Worm (Caenorhabditis elegans) whole organism, L4 larva: ENCODE measurements around the gene smk-1.

ENCODE experiments used
- D1046.2 ChIP-seq: fragments of 200-800 bp; sonication (Bioruptor generic); IDR thresholded peaks from 2 replicates; pipeline ENCODE4 v1.3.6; 2022; ENCODE audit warnings: missing genetic modification characterization, missing compliant biosample characterization
- F10B5.3 ChIP-seq: sonication (generic microtip); optimal IDR thresholded peaks from 2 replicates; lab custom pipeline; 2016; ENCODE audit warnings: mild to moderate bottlenecking, missing genetic modification characterization, missing compliant biosample characterization
- F37D6.2 ChIP-seq: sonication (generic microtip); optimal IDR thresholded peaks from 2 replicates; lab custom pipeline; 2016; ENCODE audit warnings: mild to moderate bottlenecking, missing genetic modification characterization, missing compliant biosample characterization
- F49E8.2 ChIP-seq: sonication (generic microtip); optimal IDR thresholded peaks from 2 replicates; lab custom pipeline; 2016; ENCODE audit warnings: missing compliant biosample characterization, mild to moderate bottlenecking, missing genetic modification characterization, borderline replicate concordance
- ZK337.2 ChIP-seq: fragments of 200-800 bp; sonication (Bioruptor generic); IDR thresholded peaks from 2 replicates; pipeline ENCODE4 v1.3.6; 2022; ENCODE audit warnings: missing genetic modification reagents, missing genetic modification characterization, missing compliant biosample characterization
- aha-1 ChIP-seq: fragments of 150-350 bp; peaks from one replicate; lab custom pipeline; 2014; ENCODE audit warnings: missing biosample characterization, missing genetic modification characterization
- aly-2 ChIP-seq: sonication (generic microtip); optimal IDR thresholded peaks from 2 replicates; lab custom pipeline; 2018; ENCODE audit warnings: missing biosample characterization, missing genetic modification characterization
- attf-4 ChIP-seq: sonication (generic microtip); optimal IDR thresholded peaks from 3 replicates; lab custom pipeline; 2017; ENCODE audit warnings: missing biosample characterization, missing genetic modification characterization
- ceh-28 ChIP-seq: fragments of 150-350 bp; optimal IDR thresholded peaks from 2 replicates; lab custom pipeline; 2014; ENCODE audit warnings: missing biosample characterization, missing genetic modification reagents, missing genetic modification characterization
- ceh-32 ChIP-seq: sonication (generic microtip); optimal IDR thresholded peaks from 2 replicates; lab custom pipeline; 2016; ENCODE audit warnings: mild to moderate bottlenecking, missing genetic modification characterization, missing compliant biosample characterization; ENCODE audit not compliant: poor library complexity
- ceh-44 ChIP-seq: fragments of 200-800 bp; sonication (Bioruptor generic); IDR thresholded peaks from 2 replicates; pipeline ENCODE4 v1.3.6; 2022; ENCODE audit warnings: missing genetic modification reagents, missing genetic modification characterization, missing compliant biosample characterization
- ceh-82 ChIP-seq: sonication (generic microtip); optimal IDR thresholded peaks from 2 replicates; lab custom pipeline; 2017; ENCODE audit warnings: missing biosample characterization, missing genetic modification characterization
- cey-2 ChIP-seq: sonication (generic microtip); optimal IDR thresholded peaks from 3 replicates; lab custom pipeline; 2017; ENCODE audit warnings: missing genetic modification characterization, mild to moderate bottlenecking, missing compliant biosample characterization, antibody characterized with exemption, borderline replicate concordance; ENCODE audit not compliant: insufficient read depth
- ctbp-1 ChIP-seq: fragments of 200-800 bp; sonication (Bioruptor generic); IDR thresholded peaks from 2 replicates; pipeline ENCODE4 v1.3.6; 2022; ENCODE audit warnings: missing genetic modification reagents, missing genetic modification characterization, missing compliant biosample characterization
- daf-12 ChIP-seq: fragments of 150-350 bp; optimal IDR thresholded peaks from 2 replicates; lab custom pipeline; 2014; ENCODE audit warnings: missing biosample characterization, missing genetic modification reagents, missing genetic modification characterization
- dmd-8 ChIP-seq: fragments of 200-800 bp; sonication (Bioruptor generic); IDR thresholded peaks from 2 replicates; pipeline ENCODE4 v1.3.6; 2022; ENCODE audit warnings: missing genetic modification characterization, missing compliant biosample characterization
- dve-1 ChIP-seq: sonication (generic microtip); optimal IDR thresholded peaks from 2 replicates; lab custom pipeline; 2017; ENCODE audit warnings: antibody characterized with exemption, mild to moderate bottlenecking, missing genetic modification characterization, missing compliant biosample characterization; ENCODE audit not compliant: insufficient read depth
- egl-43 ChIP-seq: fragments of 200-800 bp; sonication (Bioruptor generic); IDR thresholded peaks from 2 replicates; pipeline ENCODE4 v1.3.6; 2022; ENCODE audit warnings: missing genetic modification reagents, missing genetic modification characterization, missing compliant biosample characterization
- fos-1 ChIP-seq: fragments of 150-350 bp; optimal IDR thresholded peaks from 2 replicates; lab custom pipeline; 2014; ENCODE audit warnings: missing biosample characterization, missing genetic modification characterization
- gei-8 ChIP-seq: fragments of 200-800 bp; sonication (Bioruptor generic); optimal IDR thresholded peaks from 2 replicates; lab custom pipeline; 2018; ENCODE audit warnings: mild to moderate bottlenecking, missing genetic modification characterization, missing compliant biosample characterization
- hif-1 ChIP-seq, 2 experiments: sonication (generic microtip); optimal IDR thresholded peaks; 2 replicates each; lab custom pipeline; 2016 to 2017; ENCODE audit warnings: missing compliant biosample characterization in 2 of 2, missing genetic modification characterization in 2 of 2, missing genetic modification reagents in 2 of 2, missing genotype in 2 of 2, mild to moderate bottlenecking in 1 of 2
- hlh-11 ChIP-seq: fragments of 200-800 bp; sonication (Bioruptor generic); optimal IDR thresholded peaks from 2 replicates; lab custom pipeline; 2018; ENCODE audit warnings: mild to moderate bottlenecking, missing genetic modification characterization, missing compliant biosample characterization
- hlh-30 ChIP-seq: sonication (generic microtip); optimal IDR thresholded peaks from 2 replicates; lab custom pipeline; 2017; ENCODE audit warnings: antibody characterized with exemption, mild to moderate bottlenecking, missing genetic modification characterization, missing compliant biosample characterization; ENCODE audit not compliant: insufficient read depth
- hmg-1.1 ChIP-seq: fragments of 200-800 bp; sonication (Bioruptor generic); IDR thresholded peaks from 2 replicates; pipeline ENCODE4 v1.3.6; 2022; ENCODE audit warnings: missing genetic modification reagents, missing genetic modification characterization, missing compliant biosample characterization
- lin-13 ChIP-seq: fragments of 150-350 bp; optimal IDR thresholded peaks from 2 replicates; lab custom pipeline; 2014; ENCODE audit warnings: missing biosample characterization, missing genetic modification reagents, missing genetic modification characterization
- lin-29 ChIP-seq: fragments of 200-800 bp; sonication (Bioruptor generic); IDR thresholded peaks from 2 replicates; pipeline ENCODE4 v1.3.6; 2022; ENCODE audit warnings: missing genetic modification reagents, missing genetic modification characterization, missing compliant biosample characterization
- lir-3 ChIP-seq: sonication (generic microtip); optimal IDR thresholded peaks from 2 replicates; lab custom pipeline; 2016; ENCODE audit warnings: mild to moderate bottlenecking, missing genetic modification characterization, missing compliant biosample characterization
- madf-9 ChIP-seq: fragments of 200-800 bp; sonication (Bioruptor generic); conservative IDR thresholded peaks from 2 replicates; pipeline ENCODE4 v1.3.6; 2022; ENCODE audit warnings: missing genetic modification reagents, missing genetic modification characterization, missing compliant biosample characterization
- mdl-1 ChIP-seq, 2 experiments: fragments of 150-350 bp in 1 of 2; sonication (generic microtip) in 1 of 2; optimal IDR thresholded peaks; 2 replicates each; lab custom pipeline; 2014 to 2017; ENCODE audit warnings: missing biosample characterization in 2 of 2, missing genetic modification characterization in 2 of 2
- mdt-29 ChIP-seq: fragments of 200-800 bp; sonication (Bioruptor generic); IDR thresholded peaks from 2 replicates; pipeline ENCODE4 v1.3.6; 2022; ENCODE audit warnings: missing genetic modification reagents, missing genetic modification characterization, missing compliant biosample characterization
- mep-1 ChIP-seq: fragments of 150-350 bp; sonication (generic microtip); optimal IDR thresholded peaks from 3 replicates; lab custom pipeline; 2014; ENCODE audit warnings: missing biosample characterization, missing genetic modification characterization
- mes-2 ChIP-seq: sonication (generic microtip); optimal IDR thresholded peaks from 2 replicates; lab custom pipeline; 2016; ENCODE audit warnings: missing genotype, mild to moderate bottlenecking, missing genetic modification characterization, missing compliant biosample characterization; ENCODE audit not compliant: poor library complexity, severe bottlenecking
- nhr-10 ChIP-seq: fragments of 150-350 bp; optimal IDR thresholded peaks from 2 replicates; lab custom pipeline; 2014; ENCODE audit warnings: missing biosample characterization, missing genetic modification characterization
- nhr-102 ChIP-seq: sonication (generic microtip); optimal IDR thresholded peaks from 2 replicates; lab custom pipeline; 2016; ENCODE audit warnings: mild to moderate bottlenecking, missing genetic modification characterization, moderate library complexity, missing compliant biosample characterization
- nhr-237 ChIP-seq: sonication (generic microtip); optimal IDR thresholded peaks from 2 replicates; lab custom pipeline; 2017; ENCODE audit warnings: missing biosample characterization, missing genetic modification characterization
- nhr-28 ChIP-seq: fragments of 150-350 bp; optimal IDR thresholded peaks from 2 replicates; lab custom pipeline; 2014; ENCODE audit warnings: missing biosample characterization, missing genetic modification characterization
- nhr-41 ChIP-seq: fragments of 200-800 bp; sonication (Bioruptor generic); IDR thresholded peaks from 2 replicates; pipeline ENCODE4 v1.3.6; 2022; ENCODE audit warnings: missing genetic modification reagents, missing genetic modification characterization, missing compliant biosample characterization
- nhr-76 ChIP-seq: fragments of 150-350 bp; optimal IDR thresholded peaks from 2 replicates; lab custom pipeline; 2014; ENCODE audit warnings: missing biosample characterization, missing genetic modification characterization
- nhr-77 ChIP-seq: fragments of 150-350 bp; optimal IDR thresholded peaks from 2 replicates; lab custom pipeline; 2014; ENCODE audit warnings: missing biosample characterization, missing genetic modification characterization
- php-3 ChIP-seq: fragments of 200-800 bp; sonication (Bioruptor generic); IDR thresholded peaks from 2 replicates; pipeline ENCODE4 v1.3.6; 2022; ENCODE audit warnings: missing genetic modification reagents, missing genetic modification characterization, missing compliant biosample characterization
- rbr-2 ChIP-seq: sonication (generic microtip); optimal IDR thresholded peaks from 2 replicates; lab custom pipeline; 2016; ENCODE audit warnings: missing genotype, missing genetic modification characterization, missing compliant biosample characterization
- sdz-12 ChIP-seq: fragments of 200-800 bp; sonication (Bioruptor generic); optimal IDR thresholded peaks from 2 replicates; lab custom pipeline; 2018; ENCODE audit warnings: mild to moderate bottlenecking, missing genetic modification characterization, missing compliant biosample characterization
- tag-97 ChIP-seq: fragments of 200-800 bp; sonication (Bioruptor generic); IDR thresholded peaks from 2 replicates; pipeline ENCODE4 v1.3.6; 2022; ENCODE audit warnings: missing genetic modification characterization, missing compliant biosample characterization
- unc-130 ChIP-seq: sonication (generic microtip); optimal IDR thresholded peaks from 2 replicates; lab custom pipeline; 2016; ENCODE audit warnings: missing genetic modification reagents, missing genetic modification characterization, missing compliant biosample characterization
- unc-62 ChIP-seq, 3 experiments: fragments of 150-350 bp in 1 of 3; sonication (generic microtip); optimal IDR thresholded peaks in 2 of 3; peaks in 1 of 3; 1 replicate in 1 of 3; 2 replicates in 2 of 3; lab custom pipeline; 2014 to 2017; ENCODE audit warnings: missing biosample characterization in 3 of 3, missing genetic modification characterization in 3 of 3, missing genetic modification reagents in 3 of 3, missing genotype in 1 of 3
- zip-11 ChIP-seq: fragments of 200-800 bp; sonication (Bioruptor generic); IDR thresholded peaks from 2 replicates; pipeline ENCODE4 v1.3.6; 2022; ENCODE audit warnings: missing genetic modification characterization, missing compliant biosample characterization
- zip-2 ChIP-seq: fragments of 150-350 bp; optimal IDR thresholded peaks from 2 replicates; lab custom pipeline; 2014; ENCODE audit warnings: missing biosample characterization, missing genetic modification characterization

smk-1 gene

ce11 chrV:8603272-8603671, 4.3 kb upstream of the smk-1 start, which contains the start of gene F41E6.5 (continued):
- TF ChIP-seq mdl-1 (tag; optimal IDR thresholded peaks at IDR 0.05; lab: Kevin White, UChicago) (peak in 1 of 2 experiments; percentile 79), aly-2 (no peak), ceh-32 (tag; lab: Kevin White, UChicago) (no peak), nhr-77 (tag; lab: Kevin White, UChicago) (peak; percentile 59), gei-8 (GFP tag; lab: Kevin White, UChicago) (no peak)

- peak; percentile 93 for TF ChIP-seq hlh-30 (tag; lab: Kevin White, UChicago)
- TF ChIP-seq ceh-28 (tag; lab: Kevin White, UChicago), result peak; percentile 33
- no peak for TF ChIP-seq ceh-44 (GFP tag; lab: Robert Waterston, UW)
- no peak for TF ChIP-seq nhr-237 (tag; lab: Kevin White, UChicago)
- peak; percentile 30 for TF ChIP-seq sdz-12 (GFP tag; lab: Kevin White, UChicago)
- TF ChIP-seq nhr-77 (tag; lab: Kevin White, UChicago), result peak; percentile 95
- TF ChIP-seq lin-13 (GFP tag; lab: Kevin White, UChicago), result peak; percentile 81
- peak; percentile 92 for TF ChIP-seq hmg-1.1 (GFP tag; lab: Robert Waterston, UW)
- peak; percentile 99 for TF ChIP-seq aha-1
- 0 out of 2 replicates have a peak, but pooled peaks have one; percentile 58 for TF ChIP-seq php-3 (GFP tag; lab: Robert Waterston, UW)
- TF ChIP-seq nhr-28, result peak; percentile 82
- peak; percentile 66 for TF ChIP-seq nhr-102 (tag; lab: Kevin White, UChicago)
- no peak for TF ChIP-seq attf-4 (tag; lab: Kevin White, UChicago)
- no peak for TF ChIP-seq lir-3 (tag; lab: Kevin White, UChicago)
- peak; percentile 95 for TF ChIP-seq mep-1 (tag; lab: Kevin White, UChicago)
- TF ChIP-seq nhr-41, result 0 out of 2 replicates have a peak, but pooled peaks have one; percentile 29
- no peak for TF ChIP-seq mdt-29 (GFP tag; lab: Robert Waterston, UW)
- no peak for TF ChIP-seq ZK337.2
- peak; percentile 93 for TF ChIP-seq rbr-2 (tag; lab: Kevin White, UChicago)
- peak in 1 of 2 experiments; percentile 96 for TF ChIP-seq unc-62 (GFP tag; optimal IDR thresholded peaks at IDR 0.05 in 1 of 2; lab: Kevin White, UChicago)
- no peak for TF ChIP-seq unc-62 (tag; optimal IDR thresholded peaks at IDR 0.05; lab: Kevin White, UChicago)
- TF ChIP-seq madf-9 (GFP tag; lab: Robert Waterston, UW), result peak; percentile 91
- TF ChIP-seq ceh-32 (tag; lab: Kevin White, UChicago), result no peak
- peak; percentile 76; the same call in 1 of the 2 replicates for TF ChIP-seq lin-29 (GFP tag; lab: Robert Waterston, UW)
- peak; percentile 91 for TF ChIP-seq mes-2
- peak; percentile 79 for TF ChIP-seq unc-130 (GFP tag; lab: Kevin White, UChicago)
- TF ChIP-seq zip-11 (GFP tag; lab: Robert Waterston, UW), result no peak
- no peak for TF ChIP-seq D1046.2 (GFP tag; lab: Robert Waterston, UW)
- TF ChIP-seq nhr-10, result peak; percentile 86
- peak; percentile 21 for TF ChIP-seq cey-2 (tag; lab: Kevin White, UChicago)
- TF ChIP-seq ceh-82, result no peak
- TF ChIP-seq F10B5.3 (tag; lab: Kevin White, UChicago), result no peak
- peak; percentile 37 to 88 for TF ChIP-seq hif-1 (tag; optimal IDR thresholded peaks at IDR 0.05; lab: Kevin White, UChicago)
- peak; percentile 86 for TF ChIP-seq ctbp-1 (GFP tag; lab: Robert Waterston, UW)
- TF ChIP-seq egl-43, result peak; percentile 74; the same call in 1 of the 2 replicates
- TF ChIP-seq tag-97, result no peak
- TF ChIP-seq hlh-11 (tag; lab: Kevin White, UChicago), result peak; percentile 97
- TF ChIP-seq zip-2 (tag; lab: Kevin White, UChicago), result peak; percentile 60
- TF ChIP-seq F49E8.2 (tag; lab: Kevin White, UChicago), result no peak
- TF ChIP-seq nhr-76 (tag; lab: Kevin White, UChicago), result peak; percentile 8
- no peak for TF ChIP-seq dmd-8 (GFP tag; lab: Robert Waterston, UW)
- TF ChIP-seq gei-8 (GFP tag; lab: Kevin White, UChicago), result no peak
- TF ChIP-seq daf-12, result no peak
- peak; percentile 22 for TF ChIP-seq fos-1
- TF ChIP-seq dve-1 (tag; lab: Kevin White, UChicago), result peak; percentile 98
- peak; percentile 69 for TF ChIP-seq F37D6.2 (tag; lab: Kevin White, UChicago)
These were observed 1.4 kb upstream of the smk-1 start, which contains the start of gene vps-60 for ce11 chrV:8606099-8606696. Gene vps-60 (minus strand): TSS chrV:8606128.
